Fruit fly (Drosophila melanogaster): ENCODE measurements around the gene CG4951.

- no peak for TF ChIP-seq N (GFP tag; optimal IDR thresholded peaks at IDR 0.05)
- TF ChIP-seq h (GFP tag; optimal IDR thresholded peaks at IDR 0.05): no peak
- TF ChIP-seq dmrt93B (GFP tag; optimal IDR thresholded peaks at IDR 0.05): no peak
- no peak for TF ChIP-seq dl (GFP tag; optimal IDR thresholded peaks at IDR 0.05; ENCODE audit: insufficient read depth in 1 of 2, partially characterized antibody in 2 of 2)
- TF ChIP-seq Dif (GFP tag; optimal IDR thresholded peaks at IDR 0.05; ENCODE audit: partially characterized antibody): no peak
- no peak for TF ChIP-seq lola (GFP tag; optimal IDR thresholded peaks at IDR 0.05)
- no peak for TF ChIP-seq psq (GFP tag; optimal IDR thresholded peaks at IDR 0.05)
- TF ChIP-seq OdsH (GFP tag; optimal IDR thresholded peaks at IDR 0.05): no peak
- no peak for TF ChIP-seq rgr (GFP tag; optimal IDR thresholded peaks at IDR 0.05)
- TF ChIP-seq Dfd (GFP tag; optimal IDR thresholded peaks at IDR 0.05): no peak
- TF ChIP-seq Myc (optimal IDR thresholded peaks at IDR 0.05): peak; percentile 22
- no peak for TF ChIP-seq HLH106 (tag; optimal IDR thresholded peaks at IDR 0.05)
- no peak for TF ChIP-seq Hr78 (GFP tag; optimal IDR thresholded peaks at IDR 0.05)
- no peak for TF ChIP-seq fru (GFP tag; optimal IDR thresholded peaks at IDR 0.05)
Measured at dm6 chr3R:27947682-27948245, 6.1 kb downstream of the CG4951 start, which contains the start of gene mfrn.

Measured in whole organism, wandering third instar larva.